Fruit fly (Drosophila melanogaster) whole organism: ENCODE data around the gene CG7264.

Experiments
- Dll ChIP-seq: fragments of >200 bp; optimal IDR thresholded peaks from 2 replicates; lab custom pipeline; 2017
- EcR ChIP-seq, 2 experiments: fragments of >200 bp; optimal IDR thresholded peaks; 2 replicates each; lab custom pipeline; 2017; ENCODE audit warnings: missing biosample characterization in 2 of 2, missing genetic modification characterization in 2 of 2, missing genetic modification reagents in 2 of 2
- pan ChIP-seq: fragments of >200 bp; optimal IDR thresholded peaks from 2 replicates; lab custom pipeline; 2017
- psq ChIP-seq: fragments of >200 bp; optimal IDR thresholded peaks from 2 replicates; lab custom pipeline; 2017
- usp ChIP-seq: fragments of >200 bp; optimal IDR thresholded peaks from 2 replicates; lab custom pipeline; 2017; ENCODE audit warnings: missing biosample characterization, missing genetic modification characterization, mixed read lengths

DNA sequence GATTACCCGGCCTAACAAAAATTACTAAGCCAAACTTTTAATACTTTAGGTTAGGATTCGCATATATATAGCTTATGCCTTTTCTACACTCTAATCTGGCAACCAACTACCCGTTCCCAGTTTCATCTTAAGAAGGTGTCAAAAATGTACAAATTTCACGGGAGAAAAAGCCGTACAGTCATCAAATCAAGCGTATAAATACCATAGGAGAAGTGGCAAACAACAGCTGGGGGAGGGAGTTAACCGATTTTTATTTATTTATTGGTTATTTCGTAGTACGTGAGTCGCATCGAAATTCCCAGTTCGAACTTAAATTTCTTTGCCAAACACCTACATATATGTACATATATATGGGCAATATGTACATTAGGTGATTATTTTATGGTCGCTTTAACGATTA, at the start of gene CG7264:
- TF ChIP-seq pan (lab: Kevin White, UChicago) (no peak), usp (no peak), Dll (lab: Kevin White, UChicago) (no peak), psq (lab: Kevin White, UChicago) (no peak), EcR (GFP tag; optimal IDR thresholded peaks at IDR 0.05; lab: Kevin White, UChicago) (no peak)
